Fruit fly (Drosophila melanogaster) whole organism, embryonic: ENCODE measurements around the gene CG7484.

Experiments used
- Asciz ChIP-seq: fragments of 200-800 bp; sonication (Bioruptor generic); optimal IDR thresholded peaks from 2 replicates; lab custom pipeline; 2017; ENCODE audit warnings: missing biosample characterization, mild to moderate bottlenecking, missing genetic modification characterization, missing genetic modification reagents
- Bdp1 ChIP-seq: fragments of 200-800 bp; sonication (Bioruptor generic); optimal IDR thresholded peaks from 3 replicates; lab custom pipeline; 2016; ENCODE audit warnings: missing biosample characterization, missing genetic modification characterization
- C15 ChIP-seq: fragments of 200-800 bp; sonication (Bioruptor generic); IDR thresholded peaks from 3 replicates; pipeline ENCODE4 v1.3.6; 2022; ENCODE audit warnings: missing biosample characterization, missing genetic modification characterization
- CG1024 ChIP-seq: fragments of 200-800 bp; sonication (Bioruptor generic); IDR thresholded peaks from 2 replicates; pipeline ENCODE4 v1.3.6; 2022; ENCODE audit warnings: missing biosample characterization, missing genetic modification characterization
- CG10462 ChIP-seq: fragments of 200-800 bp; sonication (Bioruptor generic); optimal IDR thresholded peaks from 2 replicates; lab custom pipeline; 2016; ENCODE audit warnings: missing biosample characterization, missing genetic modification characterization
- CG10979 ChIP-seq: fragments of 200-800 bp; sonication (Bioruptor generic); optimal IDR thresholded peaks from 2 replicates; lab custom pipeline; 2018; ENCODE audit warnings: missing biosample characterization, mild to moderate bottlenecking, missing genetic modification characterization, moderate library complexity
- CG12071 ChIP-seq: fragments of 200-800 bp; sonication (Bioruptor generic); optimal IDR thresholded peaks from 3 replicates; lab custom pipeline; 2018; ENCODE audit warnings: missing biosample characterization, mild to moderate bottlenecking, missing genetic modification characterization
- CG13123 ChIP-seq: fragments of 200-800 bp; sonication (Bioruptor generic); optimal IDR thresholded peaks from 2 replicates; lab custom pipeline; 2016; ENCODE audit warnings: missing biosample characterization, missing genetic modification characterization
- CG13424 ChIP-seq: fragments of 200-800 bp; sonication (Bioruptor generic); optimal IDR thresholded peaks from 2 replicates; lab custom pipeline; 2019; ENCODE audit warnings: missing biosample characterization, mild to moderate bottlenecking, missing genetic modification characterization, moderate library complexity
- CG14050 ChIP-seq: fragments of 200-800 bp; sonication (Bioruptor generic); IDR thresholded peaks from 3 replicates; pipeline ENCODE4 v1.3.6; 2022; ENCODE audit warnings: missing biosample characterization, missing genetic modification characterization
- CG15514 ChIP-seq: fragments of 200-800 bp; sonication (Bioruptor generic); optimal IDR thresholded peaks from 3 replicates; lab custom pipeline; 2017; ENCODE audit warnings: missing biosample characterization, missing genetic modification characterization, mild to moderate bottlenecking, moderate library complexity, missing genetic modification reagents
- CG1603 ChIP-seq: fragments of 200-800 bp; sonication (Bioruptor generic); optimal IDR thresholded peaks from 2 replicates; lab custom pipeline; 2019; ENCODE audit warnings: missing biosample characterization, mild to moderate bottlenecking, missing genetic modification characterization, moderate library complexity
- CG17385 ChIP-seq: fragments of 200-800 bp; sonication (Bioruptor generic); optimal IDR thresholded peaks from 3 replicates; lab custom pipeline; 2018; ENCODE audit warnings: missing biosample characterization, mild to moderate bottlenecking, missing genetic modification characterization
- CG2129 ChIP-seq: fragments of 200-800 bp; sonication (Bioruptor generic); IDR thresholded peaks from 2 replicates; pipeline ENCODE4 v1.3.6; 2022; ENCODE audit warnings: missing biosample characterization, missing genetic modification characterization; ENCODE audit not compliant: partially characterized antibody
- CG2889 ChIP-seq: fragments of 200-800 bp; sonication (Bioruptor generic); IDR thresholded peaks from 3 replicates; pipeline ENCODE4 v1.3.6; 2022; ENCODE audit warnings: missing biosample characterization, missing genetic modification characterization
- CG30431 ChIP-seq: fragments of 200-800 bp; sonication (Bioruptor generic); optimal IDR thresholded peaks from 2 replicates; lab custom pipeline; 2017; ENCODE audit warnings: missing biosample characterization, missing genetic modification characterization
- CG32767 ChIP-seq: fragments of 200-800 bp; sonication (Bioruptor generic); IDR thresholded peaks from 2 replicates; pipeline ENCODE4 v1.3.6; 2022; ENCODE audit warnings: missing biosample characterization, missing genetic modification characterization
- CG4707 ChIP-seq: fragments of 200-800 bp; sonication (Bioruptor generic); optimal IDR thresholded peaks from 2 replicates; lab custom pipeline; 2018; ENCODE audit warnings: missing biosample characterization, mild to moderate bottlenecking, missing genetic modification characterization, moderate library complexity
- CG4820 ChIP-seq: fragments of 200-800 bp; sonication (Bioruptor generic); optimal IDR thresholded peaks from 3 replicates; lab custom pipeline; 2016; ENCODE audit warnings: missing biosample characterization, missing genetic modification characterization
- CG6175 ChIP-seq: fragments of 200-800 bp; sonication (Bioruptor generic); IDR thresholded peaks from 3 replicates; pipeline ENCODE4 v1.3.6; 2022; ENCODE audit warnings: missing biosample characterization, missing genetic modification characterization
- CG6765 ChIP-seq: fragments of 200-800 bp; sonication (Bioruptor generic); optimal IDR thresholded peaks from 3 replicates; lab custom pipeline; 2017; ENCODE audit warnings: missing biosample characterization, mild to moderate bottlenecking, missing genetic modification characterization
- CG8765 ChIP-seq: fragments of 200-800 bp; sonication (Bioruptor generic); IDR thresholded peaks from 2 replicates; pipeline ENCODE4 v1.3.6; 2022; ENCODE audit warnings: missing biosample characterization, missing genetic modification characterization
- CG9215 ChIP-seq: fragments of 200-800 bp; sonication (Bioruptor generic); IDR thresholded peaks from 2 replicates; pipeline ENCODE4 v1.3.6; 2022; ENCODE audit warnings: missing biosample characterization, missing genetic modification characterization
- Chrac-16 ChIP-seq: fragments of 200-800 bp; sonication (Bioruptor generic); optimal IDR thresholded peaks from 3 replicates; lab custom pipeline; 2016; ENCODE audit warnings: missing biosample characterization, missing genetic modification characterization
- D19B ChIP-seq: fragments of 200-800 bp; sonication (Bioruptor generic); optimal IDR thresholded peaks from 2 replicates; lab custom pipeline; 2017; ENCODE audit warnings: missing biosample characterization, mild to moderate bottlenecking, missing genetic modification characterization
- Dll ChIP-seq: fragments of 200-800 bp; sonication (Bioruptor generic); IDR thresholded peaks from 4 replicates; pipeline ENCODE4 v1.3.6; 2022; ENCODE audit warnings: missing biosample characterization, missing genetic modification characterization; ENCODE audit not compliant: partially characterized antibody
- Doc2 ChIP-seq: fragments of 200-800 bp; sonication (Bioruptor generic); IDR thresholded peaks from 2 replicates; pipeline ENCODE4 v1.3.6; 2022; ENCODE audit warnings: missing biosample characterization, missing genetic modification characterization
- Drgx ChIP-seq: fragments of 200-800 bp; sonication (Bioruptor generic); IDR thresholded peaks from 2 replicates; pipeline ENCODE4 v1.3.6; 2022; ENCODE audit warnings: missing biosample characterization, missing genetic modification characterization
- Ets65A ChIP-seq: fragments of 200-800 bp; sonication (Bioruptor generic); peaks from one replicate; lab custom pipeline; 2016; ENCODE audit warnings: missing biosample characterization, missing genetic modification characterization
- Ets97D ChIP-seq: fragments of 200-800 bp; sonication (Bioruptor generic); optimal IDR thresholded peaks from 3 replicates; lab custom pipeline; 2016; ENCODE audit warnings: missing biosample characterization, missing genetic modification characterization
- Fer3 ChIP-seq: fragments of 200-800 bp; sonication (Bioruptor generic); optimal IDR thresholded peaks from 2 replicates; lab custom pipeline; 2018; ENCODE audit warnings: missing biosample characterization, mild to moderate bottlenecking, missing genetic modification characterization, moderate library complexity
- Hsf ChIP-seq: fragments of 200-800 bp; sonication (Bioruptor generic); optimal IDR thresholded peaks from 3 replicates; lab custom pipeline; 2016; ENCODE audit warnings: missing biosample characterization, missing genetic modification characterization
- Mad ChIP-seq: fragments of 200-800 bp; sonication (Bioruptor generic); optimal IDR thresholded peaks from 2 replicates; lab custom pipeline; 2016; ENCODE audit warnings: missing biosample characterization, missing genetic modification characterization
- Meics ChIP-seq: fragments of 200-800 bp; sonication (Bioruptor generic); optimal IDR thresholded peaks from 2 replicates; lab custom pipeline; 2017; ENCODE audit warnings: missing biosample characterization, mild to moderate bottlenecking, missing genetic modification characterization
- Myb ChIP-seq: fragments of 200-800 bp; sonication (Bioruptor generic); optimal IDR thresholded peaks from 2 replicates; lab custom pipeline; 2016; ENCODE audit warnings: missing biosample characterization, missing genetic modification characterization
- Optix ChIP-seq: fragments of 200-800 bp; sonication (Bioruptor generic); IDR thresholded peaks from 3 replicates; pipeline ENCODE4 v1.3.6; 2022; ENCODE audit warnings: missing biosample characterization, missing genetic modification characterization
- Stat92E ChIP-seq, 3 experiments: fragments of >200 bp in 2 of 3; fragments of 200-800 bp in 1 of 3; sonication (Bioruptor generic) in 1 of 3; optimal IDR thresholded peaks; 2 replicates each; lab custom pipeline; 2017 to 2019; ENCODE audit warnings: missing biosample characterization in 3 of 3, missing genetic modification characterization in 3 of 3, mild to moderate bottlenecking in 1 of 3, moderate library complexity in 1 of 3
- aop ChIP-seq: fragments of 200-800 bp; sonication (Bioruptor generic); IDR thresholded peaks from 2 replicates; pipeline ENCODE4 v1.3.6; 2022; ENCODE audit warnings: missing biosample characterization, missing genetic modification characterization
- cas ChIP-seq: fragments of 200-800 bp; sonication (Bioruptor generic); IDR thresholded peaks from 2 replicates; pipeline ENCODE4 v1.3.6; 2022; ENCODE audit warnings: missing biosample characterization, missing genetic modification characterization
- chn ChIP-seq: fragments of 200-800 bp; sonication (Bioruptor generic); optimal IDR thresholded peaks from 2 replicates; lab custom pipeline; 2016; ENCODE audit warnings: missing biosample characterization, missing genetic modification characterization
- ems ChIP-seq: fragments of 200-800 bp; sonication (Bioruptor generic); optimal IDR thresholded peaks from 3 replicates; lab custom pipeline; 2016; ENCODE audit warnings: missing biosample characterization, missing genetic modification characterization
- ftz-f1 ChIP-seq: fragments of 200-800 bp; sonication (Bioruptor generic); optimal IDR thresholded peaks from 2 replicates; lab custom pipeline; 2016; ENCODE audit warnings: missing biosample characterization, missing genetic modification characterization
- kni ChIP-seq: fragments of 200-800 bp; sonication (Bioruptor generic); optimal IDR thresholded peaks from 3 replicates; lab custom pipeline; 2017; ENCODE audit warnings: mild to moderate bottlenecking, missing biosample characterization, missing genetic modification reagents, missing genetic modification characterization
- mirr ChIP-seq: fragments of 200-800 bp; sonication (Bioruptor generic); optimal IDR thresholded peaks from 3 replicates; lab custom pipeline; 2018; ENCODE audit warnings: missing biosample characterization, mild to moderate bottlenecking, missing genetic modification characterization
- otp ChIP-seq: fragments of 200-800 bp; sonication (Bioruptor generic); IDR thresholded peaks from 3 replicates; pipeline ENCODE4, ENCODE4 v1.3.6; 2022; ENCODE audit warnings: missing biosample characterization, missing genetic modification characterization
- slp2 ChIP-seq: fragments of 200-800 bp; sonication (Bioruptor generic); optimal IDR thresholded peaks from 2 replicates; lab custom pipeline; 2016; ENCODE audit warnings: missing biosample characterization, missing genetic modification characterization
- tin ChIP-seq: fragments of 200-800 bp; sonication (Bioruptor generic); optimal IDR thresholded peaks from 3 replicates; lab custom pipeline; 2016; ENCODE audit warnings: missing biosample characterization, missing genetic modification characterization
- unc-4 ChIP-seq: fragments of 200-800 bp; sonication (Bioruptor generic); IDR thresholded peaks from 2 replicates; pipeline ENCODE4 v1.3.6; 2022; ENCODE audit warnings: missing biosample characterization, missing genetic modification characterization; ENCODE audit not compliant: partially characterized antibody

CG7484 gene

dm6 chr3L:17653701-17654667 is at the start of gene CG7484, which contains the start of the genes Krn and Ndfip:
CG7484 (plus strand) TSS chr3L:17654617.
Krn (minus strand) TSS chr3L:17654280.
Ndfip (minus strand) TSS chr3L:17654280.
- peak; percentile 96 for TF ChIP-seq unc-4
- peak; percentile 91 for TF ChIP-seq CG9215 (GFP tag; lab: Robert Waterston, UW)
- peak; percentile 79 for TF ChIP-seq ems
- TF ChIP-seq tin (GFP tag; lab: Kevin White, UChicago): peak; percentile 88
- TF ChIP-seq Ets65A (GFP tag; lab: Kevin White, UChicago): peak; percentile 98
- peak; percentile 64; the same call in 2 of the 3 replicates for TF ChIP-seq CG14050 (GFP tag; lab: Robert Waterston, UW)
- peak; percentile 67 for TF ChIP-seq D19B
- TF ChIP-seq Hsf (GFP tag; lab: Kevin White, UChicago): peak; percentile 90
- peak; percentile 80 for TF ChIP-seq Mad (GFP tag; lab: Kevin White, UChicago)
- TF ChIP-seq CG4707 (GFP tag; lab: Kevin White, UChicago): no peak
- TF ChIP-seq aop: no peak
- peak; percentile 74 for TF ChIP-seq CG6175 (GFP tag; lab: Robert Waterston, UW)
- peak; percentile 96 for TF ChIP-seq CG2129 (GFP tag; lab: Robert Waterston, UW)
- peak; percentile 51 for TF ChIP-seq Bdp1 (GFP tag; lab: Kevin White, UChicago)
- peak; percentile 91 for TF ChIP-seq Chrac-16
- peak; percentile 99 for TF ChIP-seq Dll (GFP tag; lab: Robert Waterston, UW)
- TF ChIP-seq Stat92E (GFP tag; optimal IDR thresholded peaks at IDR 0.05; lab: Kevin White, UChicago): peak in 1 of 3 experiments; percentile 36
- peak; percentile 53; the same call in 1 of the 3 replicates for TF ChIP-seq otp (GFP tag; lab: Robert Waterston, UW)
- TF ChIP-seq Doc2 (GFP tag; lab: Robert Waterston, UW): no peak
- no peak; the same call in 2 of the 3 replicates for TF ChIP-seq C15 (GFP tag; lab: Robert Waterston, UW)
- TF ChIP-seq Asciz (GFP tag; lab: Kevin White, UChicago): peak; percentile 26
- TF ChIP-seq cas: peak; percentile 61; the same call in 1 of the 2 replicates
- peak; percentile 71 for TF ChIP-seq CG13123 (GFP tag; lab: Kevin White, UChicago)
- peak; percentile 37; the same call in 1 of the 2 replicates for TF ChIP-seq CG1024
- TF ChIP-seq CG4820: peak; percentile 85
- peak; percentile 84 for TF ChIP-seq Meics (GFP tag; lab: Kevin White, UChicago)
- peak; percentile 80; the same call in 2 of the 3 replicates for TF ChIP-seq CG2889 (GFP tag; lab: Robert Waterston, UW)
- TF ChIP-seq Drgx (GFP tag; lab: Robert Waterston, UW): peak; percentile 40; the same call in 1 of the 2 replicates
- peak; percentile 53; the same call in 1 of the 2 replicates for TF ChIP-seq CG32767 (GFP tag; lab: Robert Waterston, UW)
- TF ChIP-seq kni (GFP tag; lab: Kevin White, UChicago): peak; percentile 11
- TF ChIP-seq mirr: peak; percentile 71
- peak; percentile 89 for TF ChIP-seq Fer3 (tag; lab: Kevin White, UChicago)
- no peak for TF ChIP-seq CG12071 (GFP tag; lab: Kevin White, UChicago)
- TF ChIP-seq chn: peak; percentile 70
- TF ChIP-seq Ets97D (GFP tag; lab: Kevin White, UChicago): peak; percentile 74
- peak; percentile 60 for TF ChIP-seq CG1603 (tag; lab: Kevin White, UChicago)
- TF ChIP-seq Optix (GFP tag; lab: Robert Waterston, UW): 0 out of 3 replicates have a peak, but pooled peaks have one; percentile 38
- no peak for TF ChIP-seq ftz-f1 (GFP tag; lab: Kevin White, UChicago)
- TF ChIP-seq CG10462: peak; percentile 79
- TF ChIP-seq CG10979 (tag; lab: Kevin White, UChicago): peak; percentile 84
- peak; percentile 69 for TF ChIP-seq CG30431 (GFP tag; lab: Kevin White, UChicago)
- peak; percentile 52 for TF ChIP-seq Myb (GFP tag; lab: Kevin White, UChicago)
- peak; percentile 72 for TF ChIP-seq slp2
- peak; percentile 71 for TF ChIP-seq CG15514
- TF ChIP-seq CG13424 (tag; lab: Kevin White, UChicago): peak; percentile 95
- peak; percentile 69 for TF ChIP-seq CG8765
- TF ChIP-seq CG17385 (GFP tag; lab: Kevin White, UChicago): peak; percentile 60
- no peak for TF ChIP-seq CG6765
